Worm (Caenorhabditis elegans) whole organism, L3 larva: ENCODE measurements around the gene Y97E10AR.6.
A peak's percentile ranks its signal among the peaks of the same experiment; 100 is the strongest.

Experiments
- R02D3.7 ChIP-seq: fragments of 150-350 bp; optimal IDR thresholded peaks from 2 replicates; lab custom pipeline; 2014; ENCODE audit warnings: missing biosample characterization, missing genetic modification characterization
- aly-2 ChIP-seq: fragments of 150-350 bp; optimal IDR thresholded peaks from 2 replicates; lab custom pipeline; 2014; ENCODE audit warnings: missing biosample characterization, missing genetic modification characterization
- ama-1 ChIP-seq: fragments of 150-350 bp; optimal IDR thresholded peaks from 2 replicates; lab custom pipeline; 2018
- ceh-16 ChIP-seq: sonication (generic microtip); optimal IDR thresholded peaks from 2 replicates; lab custom pipeline; 2017; ENCODE audit warnings: missing biosample characterization, missing genetic modification characterization
- ceh-28 ChIP-seq: fragments of 150-350 bp; optimal IDR thresholded peaks from 2 replicates; lab custom pipeline; 2014; ENCODE audit warnings: missing biosample characterization, missing genetic modification reagents, missing genetic modification characterization
- ceh-82 ChIP-seq: fragments of 150-350 bp; optimal IDR thresholded peaks from 2 replicates; lab custom pipeline; 2014; ENCODE audit warnings: missing biosample characterization, missing genetic modification characterization
- ceh-9 ChIP-seq: sonication (generic microtip); optimal IDR thresholded peaks from 2 replicates; lab custom pipeline; 2018; ENCODE audit warnings: missing biosample characterization, missing genetic modification characterization
- egl-27 ChIP-seq: sonication (generic microtip); optimal IDR thresholded peaks from 4 replicates; lab custom pipeline; 2017; ENCODE audit warnings: missing biosample characterization, missing genetic modification reagents, missing genetic modification characterization
- egl-5 ChIP-seq: fragments of 150-350 bp; optimal IDR thresholded peaks from 2 replicates; lab custom pipeline; 2017; ENCODE audit warnings: missing biosample characterization, missing genetic modification reagents, missing genetic modification characterization, inconsistent platforms
- elt-1 ChIP-seq: fragments of 150-350 bp; optimal IDR thresholded peaks from 2 replicates; lab custom pipeline; 2014; ENCODE audit warnings: missing biosample characterization, missing genetic modification characterization
- elt-2 ChIP-seq: sonication (generic microtip); optimal IDR thresholded peaks from 2 replicates; lab custom pipeline; 2016; ENCODE audit warnings: missing genetic modification reagents, mild to moderate bottlenecking, missing genetic modification characterization, missing compliant biosample characterization
- elt-3 ChIP-seq, 3 experiments: fragments of 150-350 bp in 1 of 3; sonication (generic microtip) in 2 of 3; optimal IDR thresholded peaks; 2 replicates in 2 of 3; 4 replicates in 1 of 3; lab custom pipeline; 2014 to 2017; ENCODE audit warnings: missing biosample characterization in 3 of 3, missing genetic modification characterization in 3 of 3
- eor-1 ChIP-seq, 2 experiments: fragments of 150-350 bp; optimal IDR thresholded peaks; 2 replicates each; lab custom pipeline; 2014 to 2018; ENCODE audit warnings: missing biosample characterization in 2 of 2, missing genetic modification characterization in 2 of 2
- fkh-10 ChIP-seq: sonication (generic microtip); optimal IDR thresholded peaks from 2 replicates; lab custom pipeline; 2017; ENCODE audit warnings: missing biosample characterization, missing genetic modification reagents, missing genetic modification characterization
- fkh-2 ChIP-seq: fragments of 150-350 bp; optimal IDR thresholded peaks from 2 replicates; lab custom pipeline; 2014; ENCODE audit warnings: missing biosample characterization, missing genetic modification reagents, missing genetic modification characterization
- hmg-11 ChIP-seq: sonication (generic microtip); optimal IDR thresholded peaks from 2 replicates; lab custom pipeline; 2016; ENCODE audit warnings: missing genetic modification characterization, missing compliant biosample characterization
- jun-1 ChIP-seq: fragments of 150-350 bp; optimal IDR thresholded peaks from 2 replicates; lab custom pipeline; 2014; ENCODE audit warnings: missing biosample characterization, missing genetic modification reagents, missing genetic modification characterization
- lin-15B ChIP-seq: fragments of 150-350 bp; optimal IDR thresholded peaks from 2 replicates; lab custom pipeline; 2014; ENCODE audit warnings: missing biosample characterization, missing genetic modification characterization
- lin-39 ChIP-seq: fragments of 150-350 bp; optimal IDR thresholded peaks from 2 replicates; lab custom pipeline; 2018; ENCODE audit warnings: missing biosample characterization, missing genetic modification reagents, missing genetic modification characterization
- lsy-12 ChIP-seq: sonication (generic microtip); optimal IDR thresholded peaks from 2 replicates; lab custom pipeline; 2016; ENCODE audit warnings: mild to moderate bottlenecking, missing genetic modification characterization, missing compliant biosample characterization
- mdl-1 ChIP-seq: fragments of 150-350 bp; optimal IDR thresholded peaks from 2 replicates; lab custom pipeline; 2014; ENCODE audit warnings: missing biosample characterization, missing genetic modification characterization
- mml-1 ChIP-seq: fragments of 150-350 bp; sonication (generic microtip); optimal IDR thresholded peaks from 3 replicates; lab custom pipeline; 2014; ENCODE audit warnings: missing biosample characterization, missing genetic modification characterization
- nfya-1 ChIP-seq: sonication (generic microtip); optimal IDR thresholded peaks from 2 replicates; lab custom pipeline; 2017; ENCODE audit warnings: missing genetic modification characterization, mild to moderate bottlenecking, missing compliant biosample characterization, antibody characterized with exemption, moderate library complexity; ENCODE audit not compliant: insufficient read depth
- nhr-11 ChIP-seq: fragments of 150-350 bp; optimal IDR thresholded peaks from 2 replicates; lab custom pipeline; 2014; ENCODE audit warnings: missing biosample characterization, missing genetic modification characterization
- nhr-12 ChIP-seq: fragments of 150-350 bp; optimal IDR thresholded peaks from 2 replicates; lab custom pipeline; 2014; ENCODE audit warnings: missing biosample characterization, missing genetic modification characterization
- nhr-23 ChIP-seq: fragments of 150-350 bp; optimal IDR thresholded peaks from 2 replicates; lab custom pipeline; 2014; ENCODE audit warnings: missing biosample characterization, missing genetic modification reagents, missing genetic modification characterization
- nhr-237 ChIP-seq: fragments of 150-350 bp; optimal IDR thresholded peaks from 2 replicates; lab custom pipeline; 2014; ENCODE audit warnings: missing biosample characterization, missing genetic modification characterization
- nhr-25 ChIP-seq: sonication (generic microtip); optimal IDR thresholded peaks from 2 replicates; lab custom pipeline; 2017; ENCODE audit warnings: missing biosample characterization, missing genetic modification characterization
- nhr-28 ChIP-seq: fragments of 150-350 bp; optimal IDR thresholded peaks from 2 replicates; lab custom pipeline; 2014; ENCODE audit warnings: missing biosample characterization, missing genetic modification characterization
- nhr-67 ChIP-seq: fragments of 150-350 bp; optimal IDR thresholded peaks from 2 replicates; lab custom pipeline; 2014; ENCODE audit warnings: missing biosample characterization, missing genetic modification characterization
- nhr-77 ChIP-seq: fragments of 150-350 bp; optimal IDR thresholded peaks from 2 replicates; lab custom pipeline; 2014; ENCODE audit warnings: missing biosample characterization, missing genetic modification characterization
- pha-4 ChIP-seq: fragments of 150-350 bp; optimal IDR thresholded peaks from 2 replicates; lab custom pipeline; 2014; ENCODE audit warnings: missing biosample characterization, missing genetic modification reagents, missing genetic modification characterization
- pqm-1 ChIP-seq: fragments of 150-350 bp; optimal IDR thresholded peaks from 2 replicates; lab custom pipeline; 2017; ENCODE audit warnings: missing biosample characterization, missing genetic modification characterization, inconsistent platforms
- sea-2 ChIP-seq: fragments of 150-350 bp; sonication (generic microtip); optimal IDR thresholded peaks from 4 replicates; lab custom pipeline; 2014; ENCODE audit warnings: missing biosample characterization, missing genetic modification reagents, missing genetic modification characterization
- skn-1 ChIP-seq: fragments of 150-350 bp; optimal IDR thresholded peaks from 2 replicates; lab custom pipeline; 2014; ENCODE audit warnings: missing biosample characterization, missing genetic modification characterization
- snpc-4 ChIP-seq: fragments of 150-350 bp; optimal IDR thresholded peaks from 2 replicates; lab custom pipeline; 2014; ENCODE audit warnings: missing biosample characterization, missing genetic modification characterization
- tbx-2 ChIP-seq: sonication (generic microtip); optimal IDR thresholded peaks from 2 replicates; lab custom pipeline; 2016; ENCODE audit warnings: mild to moderate bottlenecking, missing genetic modification characterization, missing compliant biosample characterization
- unc-39 ChIP-seq: sonication (generic microtip); optimal IDR thresholded peaks from 4 replicates; lab custom pipeline; 2017; ENCODE audit warnings: missing biosample characterization, missing genetic modification characterization
- zag-1 ChIP-seq: fragments of 150-350 bp; optimal IDR thresholded peaks from 2 replicates; lab custom pipeline; 2014; ENCODE audit warnings: missing biosample characterization, missing genetic modification characterization
- ztf-11 ChIP-seq: fragments of 150-350 bp; optimal IDR thresholded peaks from 2 replicates; lab custom pipeline; 2014; ENCODE audit warnings: missing biosample characterization, missing genetic modification characterization

The Y97E10AR.6 gene

ce11 chrV:7983381-7984052, 30.2 kb downstream of the Y97E10AR.6 start, which contains the start of the genes natb-1 and abhd-12 (continued):
- TF ChIP-seq nhr-25 (tag; lab: Kevin White, UChicago), result peak; percentile 29
- no peak for TF ChIP-seq lin-39 (tag; lab: Kevin White, UChicago)

- TF ChIP-seq fkh-2 (tag; lab: Kevin White, UChicago), result no peak
- no peak for TF ChIP-seq zag-1 (tag; lab: Kevin White, UChicago)
- TF ChIP-seq sea-2 (GFP tag; lab: Kevin White, UChicago), result no peak
- TF ChIP-seq mml-1 (tag; lab: Kevin White, UChicago), result no peak
- TF ChIP-seq jun-1, result no peak
- no peak for TF ChIP-seq snpc-4
- TF ChIP-seq lsy-12 (tag; lab: Kevin White, UChicago), result no peak
- TF ChIP-seq pqm-1 (tag; lab: Kevin White, UChicago), result no peak
- no peak for TF ChIP-seq ama-1 (lab: Kevin White, UChicago)
- TF ChIP-seq nfya-1 (tag; lab: Kevin White, UChicago), result no peak
- no peak for TF ChIP-seq egl-27 (tag; lab: Kevin White, UChicago)
- TF ChIP-seq skn-1 (tag; lab: Kevin White, UChicago), result no peak
- no peak for TF ChIP-seq ceh-82 (tag; lab: Kevin White, UChicago)
- no peak for TF ChIP-seq mdl-1 (tag; lab: Kevin White, UChicago)
- no peak for TF ChIP-seq nhr-67
- TF ChIP-seq elt-3 (tag; optimal IDR thresholded peaks at IDR 0.05; lab: Kevin White, UChicago), result no peak
- TF ChIP-seq, all 47 proteins: peak for 0
These were observed 32.7 kb downstream of the Y97E10AR.6 start, which contains the start of gene F26D11.1 for ce11 chrV:7980993-7981595. Gene F26D11.1, plus strand, starts transcription at chrV:7981545.

ce11 chrV:7980370-7980987, 33.3 kb downstream of the Y97E10AR.6 start:
- peak; percentile 56 for TF ChIP-seq nfya-1 (tag; lab: Kevin White, UChicago)
- TF ChIP-seq fkh-10 (GFP tag; lab: Kevin White, UChicago), result peak; percentile 34
- TF ChIP-seq pha-4 (tag; lab: Kevin White, UChicago), result no peak
- TF ChIP-seq fkh-2 (tag; lab: Kevin White, UChicago), result no peak
- peak; percentile 43 for TF ChIP-seq elt-1
- peak; percentile 43 for TF ChIP-seq snpc-4
- TF ChIP-seq lin-15B (tag; lab: Kevin White, UChicago), result peak; percentile 30
- peak; percentile 77 for TF ChIP-seq lin-39 (tag; lab: Kevin White, UChicago)

ce11 chrV:7978798-7979197, 35.0 kb downstream of the Y97E10AR.6 start:
- TF ChIP-seq skn-1 (tag; lab: Kevin White, UChicago) (no peak), nhr-25 (tag; lab: Kevin White, UChicago) (peak; percentile 93), ama-1 (lab: Kevin White, UChicago) (no peak), nhr-67 (no peak), elt-3 (tag; optimal IDR thresholded peaks at IDR 0.05; lab: Kevin White, UChicago) (no peak), nhr-237 (tag; lab: Kevin White, UChicago) (no peak), unc-39 (tag; lab: Kevin White, UChicago) (no peak), elt-2 (tag; lab: Kevin White, UChicago) (peak; percentile 31), pha-4 (tag; lab: Kevin White, UChicago) (peak; percentile 73), nhr-12 (tag; lab: Kevin White, UChicago) (no peak), nhr-28 (no peak), fkh-10 (GFP tag; lab: Kevin White, UChicago) (no peak), mdl-1 (tag; lab: Kevin White, UChicago) (no peak), ceh-28 (peak; percentile 45), pqm-1 (tag; lab: Kevin White, UChicago) (peak; percentile 12), snpc-4 (no peak), ztf-11 (tag; lab: Kevin White, UChicago) (no peak), lin-15B (tag; lab: Kevin White, UChicago) (peak; percentile 14), hmg-11 (tag; lab: Kevin White, UChicago) (peak; percentile 32), aly-2 (tag; lab: Kevin White, UChicago) (no peak), eor-1 (tag; optimal IDR thresholded peaks at IDR 0.05; lab: Kevin White, UChicago) (no peak), egl-5 (tag; lab: Kevin White, UChicago) (no peak), elt-1 (no peak), ceh-9 (tag; lab: Kevin White, UChicago) (no peak), lin-39 (tag; lab: Kevin White, UChicago) (peak; percentile 1), mml-1 (tag; lab: Kevin White, UChicago) (no peak), sea-2 (GFP tag; lab: Kevin White, UChicago) (no peak), nfya-1 (tag; lab: Kevin White, UChicago) (peak; percentile 32), lsy-12 (tag; lab: Kevin White, UChicago) (no peak), ceh-16 (tag; lab: Kevin White, UChicago) (no peak), nhr-11 (tag; lab: Kevin White, UChicago) (no peak), ceh-82 (tag; lab: Kevin White, UChicago) (no peak), zag-1 (tag; lab: Kevin White, UChicago) (no peak), tbx-2 (tag; lab: Kevin White, UChicago) (no peak), R02D3.7 (tag; lab: Kevin White, UChicago) (no peak), nhr-77 (tag; lab: Kevin White, UChicago) (no peak), fkh-2 (tag; lab: Kevin White, UChicago) (no peak), nhr-23 (tag; lab: Kevin White, UChicago) (peak; percentile 55)
